Worm (Caenorhabditis elegans) whole organism, midembryonic: ENCODE data around the gene idpa-2.

Experiments
- T22C8.4 ChIP-seq: fragments of 200-800 bp; sonication (Bioruptor generic); IDR thresholded peaks from 2 replicates; pipeline ENCODE4 v1.3.6; 2022; ENCODE audit warnings: missing genetic modification characterization, missing compliant biosample characterization
- med-1 ChIP-seq: sonication (generic microtip); optimal IDR thresholded peaks from 2 replicates; lab custom pipeline; 2017; ENCODE audit warnings: missing genetic modification characterization, mild to moderate bottlenecking, missing compliant biosample characterization, antibody characterized with exemption, missing genetic modification reagents; ENCODE audit not compliant: insufficient read depth

DNA sequence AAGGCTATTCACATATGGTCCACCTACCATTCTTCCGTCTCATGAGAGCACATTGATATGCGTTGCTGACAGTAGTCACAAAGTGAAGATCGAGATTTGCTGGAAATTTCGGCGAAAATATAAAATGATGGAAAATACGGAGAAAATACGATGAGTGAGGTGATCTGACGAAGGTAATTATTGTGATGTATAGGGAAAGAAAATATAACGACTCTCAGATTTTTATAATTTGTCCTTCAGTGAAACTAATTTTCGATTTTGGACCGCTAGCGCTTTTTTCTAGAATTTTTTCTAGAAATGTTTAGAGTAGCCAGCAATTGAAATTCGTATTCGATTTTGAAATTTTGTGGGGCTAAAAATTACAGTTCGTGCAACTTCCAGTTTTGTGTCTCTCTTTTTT, 36.6 kb upstream of the idpa-2 start, which contains the start of gene F46C5.2:
- TF ChIP-seq T22C8.4 (GFP tag; lab: Robert Waterston, UW) (no peak), med-1 (GFP tag; lab: Kevin White, UChicago) (no peak)
